Worm (Caenorhabditis elegans) whole organism, young adult: ENCODE data around the gene pgp-10.

ENCODE experiments used
- F22D6.2 ChIP-seq: sonication (generic microtip); optimal IDR thresholded peaks from 2 replicates; lab custom pipeline; 2016; ENCODE audit warnings: mild to moderate bottlenecking, missing genetic modification characterization, missing compliant biosample characterization
- F23B12.7 ChIP-seq: sonication (generic microtip); optimal IDR thresholded peaks from 2 replicates; lab custom pipeline; 2017; ENCODE audit warnings: missing genetic modification characterization, mild to moderate bottlenecking, missing compliant biosample characterization, antibody characterized with exemption, moderate library complexity; ENCODE audit not compliant: insufficient read depth
- F49E8.2 ChIP-seq: sonication (generic microtip); optimal IDR thresholded peaks from 3 replicates; lab custom pipeline; 2017; ENCODE audit warnings: missing genetic modification characterization, mild to moderate bottlenecking, missing compliant biosample characterization, antibody characterized with exemption, moderate library complexity; ENCODE audit not compliant: insufficient read depth
- Y67H2A.10 ChIP-seq: fragments of 200-800 bp; sonication (Bioruptor generic); conservative IDR thresholded peaks from 2 replicates; pipeline ENCODE4 v1.3.6; 2022; ENCODE audit warnings: missing genetic modification reagents, missing genetic modification characterization, missing compliant biosample characterization
- aptf-2 ChIP-seq: fragments of 200-800 bp; sonication (Bioruptor generic); conservative IDR thresholded peaks from 2 replicates; pipeline ENCODE4 v1.3.6; 2022; ENCODE audit warnings: missing genetic modification reagents, missing genetic modification characterization, missing compliant biosample characterization
- aptf-3 ChIP-seq: fragments of 200-800 bp; sonication (Bioruptor generic); IDR thresholded peaks from 2 replicates; pipeline ENCODE4 v1.3.6; 2022; ENCODE audit warnings: missing genetic modification characterization, missing compliant biosample characterization
- atf-7 ChIP-seq: sonication (generic microtip); optimal IDR thresholded peaks from 2 replicates; lab custom pipeline; 2017; ENCODE audit warnings: mild to moderate bottlenecking, missing genetic modification characterization, missing compliant biosample characterization
- attf-3 ChIP-seq: fragments of 200-800 bp; sonication (Bioruptor generic); conservative IDR thresholded peaks from 2 replicates; pipeline ENCODE4 v1.3.6; 2022; ENCODE audit warnings: missing genetic modification reagents, missing genetic modification characterization, missing compliant biosample characterization
- cebp-1 ChIP-seq, 2 experiments: fragments of 200-800 bp in 1 of 2; sonication (Bioruptor generic) in 1 of 2; sonication (generic microtip) in 1 of 2; IDR thresholded peaks in 1 of 2; optimal IDR thresholded peaks in 1 of 2; 2 replicates each; pipeline versions ENCODE4 v1.3.6 to Lab custom; 2017 to 2022; ENCODE audit warnings: missing compliant biosample characterization in 2 of 2, missing genetic modification characterization in 2 of 2, mild to moderate bottlenecking in 1 of 2, missing genetic modification reagents in 1 of 2, moderate library complexity in 1 of 2
- cebp-2 ChIP-seq: fragments of 200-800 bp; sonication (Bioruptor generic); IDR thresholded peaks from 2 replicates; pipeline ENCODE4 v1.3.6; 2022; ENCODE audit warnings: missing genetic modification characterization, missing compliant biosample characterization
- chd-7 ChIP-seq: sonication (generic microtip); optimal IDR thresholded peaks from 2 replicates; lab custom pipeline; 2016; ENCODE audit warnings: mild to moderate bottlenecking, missing genetic modification characterization, moderate library complexity, missing compliant biosample characterization
- dox-1 ChIP-seq: fragments of 200-800 bp; sonication (Bioruptor generic); IDR thresholded peaks from 2 replicates; pipeline ENCODE4 v1.3.6; 2022; ENCODE audit warnings: missing genetic modification reagents, missing genetic modification characterization, missing compliant biosample characterization
- efl-1 ChIP-seq: fragments of 150-350 bp; optimal IDR thresholded peaks from 2 replicates; lab custom pipeline; 2014; ENCODE audit warnings: missing biosample characterization, missing genetic modification reagents, missing genetic modification characterization
- egl-44 ChIP-seq: fragments of 200-800 bp; sonication (Bioruptor generic); IDR thresholded peaks from 2 replicates; pipeline ENCODE4 v1.3.6; 2022; ENCODE audit warnings: missing genetic modification reagents, missing genetic modification characterization, missing compliant biosample characterization
- ekl-4 ChIP-seq: fragments of 200-800 bp; sonication (Bioruptor generic); IDR thresholded peaks from 2 replicates; pipeline ENCODE4 v1.3.6; 2022; ENCODE audit warnings: missing genetic modification reagents, missing genetic modification characterization, missing compliant biosample characterization
- ets-4 ChIP-seq: fragments of 200-800 bp; sonication (Bioruptor generic); optimal IDR thresholded peaks from 2 replicates; lab custom pipeline; 2018; ENCODE audit warnings: mild to moderate bottlenecking, missing genetic modification characterization, missing compliant biosample characterization
- him-1 ChIP-seq: sonication (generic microtip); optimal IDR thresholded peaks from 2 replicates; lab custom pipeline; 2016; ENCODE audit warnings: missing genotype, missing genetic modification reagents, missing genetic modification characterization, missing compliant biosample characterization
- hlh-12 ChIP-seq: sonication (generic microtip); optimal IDR thresholded peaks from 2 replicates; lab custom pipeline; 2016; ENCODE audit warnings: missing genetic modification characterization, missing compliant biosample characterization
- hlh-26 ChIP-seq: fragments of 200-800 bp; sonication (Bioruptor generic); conservative IDR thresholded peaks from 2 replicates; pipeline ENCODE4 v1.3.6; 2022; ENCODE audit warnings: missing genetic modification reagents, missing genetic modification characterization, missing compliant biosample characterization
- hmg-1.2 ChIP-seq: fragments of 200-800 bp; sonication (Bioruptor generic); IDR thresholded peaks from 2 replicates; pipeline ENCODE4 v1.3.6; 2022; ENCODE audit warnings: missing genetic modification reagents, missing genetic modification characterization, missing compliant biosample characterization
- hsf-1 ChIP-seq: fragments of 200-800 bp; sonication (Bioruptor generic); IDR thresholded peaks from 2 replicates; pipeline ENCODE4 v1.3.6; 2022; ENCODE audit warnings: missing genetic modification reagents, missing genetic modification characterization, missing compliant biosample characterization
- lag-1 ChIP-seq: fragments of 200-800 bp; sonication (Bioruptor generic); IDR thresholded peaks from 2 replicates; pipeline ENCODE4 v1.3.6; 2022; ENCODE audit warnings: missing genetic modification reagents, missing genetic modification characterization, missing compliant biosample characterization
- let-526 ChIP-seq: fragments of 200-800 bp; sonication (Bioruptor generic); IDR thresholded peaks from 2 replicates; pipeline ENCODE4 v1.3.6; 2022; ENCODE audit warnings: missing genetic modification reagents, missing genetic modification characterization, missing compliant biosample characterization
- let-607 ChIP-seq, 2 experiments: fragments of 200-800 bp in 1 of 2; sonication (Bioruptor generic) in 1 of 2; sonication (generic microtip) in 1 of 2; optimal IDR thresholded peaks; 2 replicates each; lab custom pipeline; 2016 to 2018; ENCODE audit warnings: mild to moderate bottlenecking in 2 of 2, missing compliant biosample characterization in 2 of 2, missing genetic modification characterization in 2 of 2, moderate library complexity in 2 of 2, missing genotype in 1 of 2
- lin-40 ChIP-seq: sonication (generic microtip); optimal IDR thresholded peaks from 2 replicates; lab custom pipeline; 2016; ENCODE audit warnings: missing genetic modification characterization, mild to moderate bottlenecking, missing compliant biosample characterization, missing genotype, missing genetic modification reagents
- lin-54 ChIP-seq: fragments of 200-800 bp; sonication (Bioruptor generic); optimal IDR thresholded peaks from 2 replicates; lab custom pipeline; 2018; ENCODE audit warnings: mild to moderate bottlenecking, missing genetic modification characterization, missing compliant biosample characterization
- lsl-1 ChIP-seq: fragments of 200-800 bp; sonication (Bioruptor generic); optimal IDR thresholded peaks from 2 replicates; lab custom pipeline; 2018; ENCODE audit warnings: mild to moderate bottlenecking, missing genetic modification characterization, moderate library complexity, missing compliant biosample characterization
- madf-10 ChIP-seq: sonication (generic microtip); optimal IDR thresholded peaks from 2 replicates; lab custom pipeline; 2016; ENCODE audit warnings: mild to moderate bottlenecking, missing genetic modification characterization, missing compliant biosample characterization
- madf-6 ChIP-seq: fragments of 200-800 bp; sonication (Bioruptor generic); IDR thresholded peaks from 2 replicates; pipeline ENCODE4 v1.3.6; 2022; ENCODE audit warnings: missing genetic modification reagents, missing genetic modification characterization, missing compliant biosample characterization
- madf-8 ChIP-seq: fragments of 200-800 bp; sonication (Bioruptor generic); conservative IDR thresholded peaks from 2 replicates; pipeline ENCODE4 v1.3.6; 2022; ENCODE audit warnings: missing genetic modification reagents, missing genetic modification characterization, missing compliant biosample characterization
- mel-28 ChIP-seq: sonication (generic microtip); optimal IDR thresholded peaks from 2 replicates; lab custom pipeline; 2016; ENCODE audit warnings: borderline replicate concordance, mild to moderate bottlenecking, missing genetic modification characterization, missing compliant biosample characterization
- nfyb-1 ChIP-seq: fragments of 200-800 bp; sonication (Bioruptor generic); IDR thresholded peaks from 2 replicates; pipeline ENCODE4 v1.3.6; 2022; ENCODE audit warnings: missing genetic modification reagents, missing genetic modification characterization, missing compliant biosample characterization
- nhr-120 ChIP-seq: fragments of 200-800 bp; sonication (Bioruptor generic); IDR thresholded peaks from 2 replicates; pipeline ENCODE4 v1.3.6; 2022; ENCODE audit warnings: missing genetic modification characterization, missing compliant biosample characterization
- nhr-179 ChIP-seq: sonication (generic microtip); optimal IDR thresholded peaks from 2 replicates; lab custom pipeline; 2016; ENCODE audit warnings: mild to moderate bottlenecking, missing genetic modification characterization, missing compliant biosample characterization
- nhr-80 ChIP-seq: sonication (generic microtip); optimal IDR thresholded peaks from 2 replicates; lab custom pipeline; 2016; ENCODE audit warnings: missing genetic modification characterization, missing compliant biosample characterization
- nhr-90 ChIP-seq: sonication (generic microtip); optimal IDR thresholded peaks from 2 replicates; lab custom pipeline; 2016; ENCODE audit warnings: missing genotype, mild to moderate bottlenecking, missing genetic modification characterization, missing compliant biosample characterization
- sea-2 ChIP-seq: fragments of 200-800 bp; sonication (Bioruptor generic); IDR thresholded peaks from 2 replicates; pipeline ENCODE4 v1.3.6; 2022; ENCODE audit warnings: missing genetic modification characterization, missing compliant biosample characterization
- unc-62 ChIP-seq: fragments of 150-350 bp; optimal IDR thresholded peaks from 2 replicates; lab custom pipeline; 2014; ENCODE audit warnings: missing biosample characterization, missing genetic modification reagents, missing genetic modification characterization
- ztf-22 ChIP-seq: fragments of 200-800 bp; sonication (Bioruptor generic); optimal IDR thresholded peaks from 2 replicates; lab custom pipeline; 2018; ENCODE audit warnings: mild to moderate bottlenecking, missing genetic modification characterization, moderate library complexity, missing compliant biosample characterization
- ztf-26 ChIP-seq: sonication (generic microtip); optimal IDR thresholded peaks from 2 replicates; lab custom pipeline; 2017; ENCODE audit warnings: missing genetic modification characterization, missing compliant biosample characterization
- ztf-6 ChIP-seq: fragments of 200-800 bp; sonication (Bioruptor generic); IDR thresholded peaks from 2 replicates; pipeline ENCODE4 v1.3.6; 2022; ENCODE audit warnings: missing genetic modification reagents, missing genetic modification characterization, missing compliant biosample characterization

The pgp-10 gene

ce11 chrX:7199831-7200414, 41.1 kb downstream of the pgp-10 start, which contains the start of gene C55B6.1:
Gene C55B6.1, plus strand, starts transcription at chrX:7200364.
- TF ChIP-seq madf-8 (GFP tag; lab: Robert Waterston, UW) (peak; percentile 22), aptf-2 (GFP tag; lab: Robert Waterston, UW) (0 out of 2 replicates have a peak, but pooled peaks have one; percentile 18), hmg-1.2 (peak; percentile 49), efl-1 (peak; percentile 36), ekl-4 (GFP tag; lab: Robert Waterston, UW) (no peak), dox-1 (GFP tag; lab: Robert Waterston, UW) (peak; percentile 40; the same call in 1 of the 2 replicates), F49E8.2 (tag; lab: Kevin White, UChicago) (no peak), let-526 (GFP tag; lab: Robert Waterston, UW) (no peak), hsf-1 (GFP tag; lab: Robert Waterston, UW) (0 out of 2 replicates have a peak, but pooled peaks have one; percentile 26), ztf-22 (no peak), F23B12.7 (tag; lab: Kevin White, UChicago) (no peak), madf-6 (peak; percentile 39; the same call in 1 of the 2 replicates), cebp-2 (GFP tag; lab: Robert Waterston, UW) (no peak)

- TF ChIP-seq cebp-1 (GFP tag; IDR thresholded peaks at IDR 0.05; lab: Robert Waterston, UW), result no peak
- TF ChIP-seq cebp-1 (tag; optimal IDR thresholded peaks at IDR 0.05; lab: Kevin White, UChicago), result peak; percentile 55
- no peak for TF ChIP-seq hsf-1 (GFP tag; lab: Robert Waterston, UW)
- peak; percentile 74 for TF ChIP-seq nfyb-1 (GFP tag; lab: Robert Waterston, UW)
- peak; percentile 41 for TF ChIP-seq ztf-22
- TF ChIP-seq ets-4 (GFP tag; lab: Kevin White, UChicago), result peak; percentile 44
- peak; percentile 61 for TF ChIP-seq atf-7 (tag; lab: Kevin White, UChicago)
- peak; percentile 95 for TF ChIP-seq nhr-80 (tag; lab: Kevin White, UChicago)
- no peak for TF ChIP-seq chd-7 (tag; lab: Kevin White, UChicago)
- no peak for TF ChIP-seq Y67H2A.10 (GFP tag; lab: Robert Waterston, UW)
- peak; percentile 21 for TF ChIP-seq nhr-90
- TF ChIP-seq unc-62 (GFP tag; lab: Kevin White, UChicago), result peak; percentile 53
- TF ChIP-seq let-607 (tag; optimal IDR thresholded peaks at IDR 0.05; lab: Kevin White, UChicago), result peak in 1 of 2 experiments; percentile 66
- TF ChIP-seq aptf-3 (GFP tag; lab: Robert Waterston, UW), result no peak
- no peak for TF ChIP-seq mel-28 (tag; lab: Kevin White, UChicago)
- peak; percentile 50 for TF ChIP-seq madf-10
- 0 out of 2 replicates have a peak, but pooled peaks have one; percentile 38 for TF ChIP-seq egl-44 (GFP tag; lab: Robert Waterston, UW)
- no peak for TF ChIP-seq nhr-120 (GFP tag; lab: Robert Waterston, UW)
These were observed 41.6 kb downstream of the pgp-10 start for ce11 chrX:7200475-7200874.

ce11 chrX:7204175-7204574, 45.3 kb downstream of the pgp-10 start:
- no peak for TF ChIP-seq let-607 (tag; optimal IDR thresholded peaks at IDR 0.05; lab: Kevin White, UChicago)
- no peak for TF ChIP-seq nhr-179
- TF ChIP-seq lsl-1, result no peak

ce11 chrX:7205195-7205594, 46.4 kb downstream of the pgp-10 start, which contains the start of gene C55B6.5:
Gene C55B6.5, minus strand, starts transcription at chrX:7205295.
- TF ChIP-seq hlh-26 (GFP tag; lab: Robert Waterston, UW), result no peak
- no peak for TF ChIP-seq ztf-26
- no peak for TF ChIP-seq lsl-1
- no peak for TF ChIP-seq hlh-12 (tag; lab: Kevin White, UChicago)
- no peak for TF ChIP-seq him-1 (tag; lab: Kevin White, UChicago)
- TF ChIP-seq sea-2 (GFP tag; lab: Robert Waterston, UW), result no peak
- no peak for TF ChIP-seq madf-8 (GFP tag; lab: Robert Waterston, UW)
- no peak for TF ChIP-seq attf-3
- no peak for TF ChIP-seq lin-40 (tag; lab: Kevin White, UChicago)
- TF ChIP-seq lin-54 (GFP tag; lab: Kevin White, UChicago), result no peak
- TF ChIP-seq lag-1 (GFP tag; lab: Robert Waterston, UW), result no peak
- no peak for TF ChIP-seq F22D6.2
- TF ChIP-seq ztf-6 (GFP tag; lab: Robert Waterston, UW), result no peak
- TF ChIP-seq nfyb-1 (GFP tag; lab: Robert Waterston, UW), result no peak
